Fruit fly (Drosophila melanogaster) whole organism, embryonic: ENCODE data around the gene SpdS.

Experiments used
- Abd-B ChIP-seq: fragments of 200-800 bp; sonication (Bioruptor generic); optimal IDR thresholded peaks from 2 replicates; lab custom pipeline; 2018; ENCODE audit warnings: missing biosample characterization, mild to moderate bottlenecking, missing genetic modification characterization, moderate library complexity
- Atf6 ChIP-seq: fragments of 200-800 bp; sonication (Bioruptor generic); IDR thresholded peaks from 2 replicates; pipeline ENCODE4 v1.3.6; 2022; ENCODE audit warnings: missing biosample characterization, missing genetic modification characterization
- Awh ChIP-seq: fragments of 200-800 bp; sonication (Bioruptor generic); IDR thresholded peaks from 2 replicates; pipeline ENCODE4, ENCODE4 v1.3.6; 2022; ENCODE audit warnings: missing biosample characterization, missing genetic modification characterization
- B-H2 ChIP-seq: fragments of 200-800 bp; sonication (Bioruptor generic); optimal IDR thresholded peaks from 2 replicates; lab custom pipeline; 2018; ENCODE audit warnings: missing biosample characterization, mild to moderate bottlenecking, missing genetic modification characterization
- Bteb2 ChIP-seq: fragments of 200-800 bp; sonication (Bioruptor generic); optimal IDR thresholded peaks from 2 replicates; lab custom pipeline; 2016; ENCODE audit warnings: missing biosample characterization, missing genetic modification characterization
- CG11085 ChIP-seq: fragments of 200-800 bp; sonication (Bioruptor generic); IDR thresholded peaks from 2 replicates; pipeline ENCODE4 v1.3.6; 2022; ENCODE audit warnings: missing biosample characterization, missing genetic modification characterization
- CG13123 ChIP-seq: fragments of 200-800 bp; sonication (Bioruptor generic); optimal IDR thresholded peaks from 2 replicates; lab custom pipeline; 2016; ENCODE audit warnings: missing biosample characterization, missing genetic modification characterization
- CG14441 ChIP-seq: fragments of 200-800 bp; sonication (Bioruptor generic); IDR thresholded peaks from 2 replicates; pipeline ENCODE4 v1.3.6; 2022; ENCODE audit warnings: missing biosample characterization, missing genetic modification characterization
- CG15479 ChIP-seq: fragments of 200-800 bp; sonication (Bioruptor generic); optimal IDR thresholded peaks from 3 replicates; lab custom pipeline; 2019; ENCODE audit warnings: missing biosample characterization, mild to moderate bottlenecking, missing genetic modification characterization, moderate library complexity
- CG16863 ChIP-seq: fragments of 200-800 bp; sonication (Bioruptor generic); optimal IDR thresholded peaks from 3 replicates; lab custom pipeline; 2016; ENCODE audit warnings: missing biosample characterization, missing genetic modification characterization
- CG17361 ChIP-seq: fragments of 200-800 bp; sonication (Bioruptor generic); IDR thresholded peaks from 3 replicates; pipeline ENCODE4 v1.3.6; 2022; ENCODE audit warnings: missing biosample characterization, missing genetic modification characterization
- CG18262 ChIP-seq: fragments of 200-800 bp; optimal IDR thresholded peaks from 3 replicates; lab custom pipeline; 2019; ENCODE audit warnings: missing biosample characterization, mild to moderate bottlenecking, missing genetic modification characterization, moderate library complexity
- CG32532 ChIP-seq: fragments of 200-800 bp; sonication (Bioruptor generic); IDR thresholded peaks from 2 replicates; pipeline ENCODE4 v1.3.6; 2022; ENCODE audit warnings: missing biosample characterization, missing genetic modification characterization
- CG3407 ChIP-seq: fragments of 200-800 bp; sonication (Bioruptor generic); optimal IDR thresholded peaks from 2 replicates; lab custom pipeline; 2018; ENCODE audit warnings: missing biosample characterization, mild to moderate bottlenecking, missing genetic modification characterization
- CG34376 ChIP-seq: fragments of 200-800 bp; sonication (Bioruptor generic); optimal IDR thresholded peaks from 2 replicates; lab custom pipeline; 2018; ENCODE audit warnings: missing biosample characterization, mild to moderate bottlenecking, missing genetic modification characterization
- CG4328 ChIP-seq: fragments of 200-800 bp; sonication (Bioruptor generic); optimal IDR thresholded peaks from 3 replicates; lab custom pipeline; 2017; ENCODE audit warnings: missing biosample characterization, missing genetic modification reagents, missing genetic modification characterization
- CG8388 ChIP-seq: fragments of 200-800 bp; sonication (Bioruptor generic); optimal IDR thresholded peaks from 2 replicates; lab custom pipeline; 2019; ENCODE audit warnings: missing biosample characterization, mild to moderate bottlenecking, missing genetic modification characterization, moderate library complexity
- CG8924 ChIP-seq: fragments of 200-800 bp; optimal IDR thresholded peaks from 3 replicates; lab custom pipeline; 2019; ENCODE audit warnings: missing biosample characterization, mild to moderate bottlenecking, missing genetic modification characterization, moderate library complexity
- CG9437 ChIP-seq: fragments of 200-800 bp; sonication (Bioruptor generic); optimal IDR thresholded peaks from 2 replicates; lab custom pipeline; 2018; ENCODE audit warnings: missing biosample characterization, mild to moderate bottlenecking, missing genetic modification characterization
- D ChIP-seq, 2 experiments: fragments of 200-800 bp in 1 of 2; fragments of >200 bp in 1 of 2; sonication (Bioruptor generic) in 1 of 2; optimal IDR thresholded peaks; 2 replicates in 1 of 2; 3 replicates in 1 of 2; lab custom pipeline; 2017; ENCODE audit warnings: mild to moderate bottlenecking in 1 of 2, missing biosample characterization in 1 of 2, missing genetic modification characterization in 1 of 2, missing genetic modification reagents in 1 of 2
- Dfd ChIP-seq, 2 experiments: fragments of >200 bp; optimal IDR thresholded peaks; 2 replicates each; lab custom pipeline; 2017; ENCODE audit warnings: missing biosample characterization in 2 of 2, missing genetic modification characterization in 2 of 2
- Fer3 ChIP-seq: fragments of 200-800 bp; sonication (Bioruptor generic); optimal IDR thresholded peaks from 2 replicates; lab custom pipeline; 2018; ENCODE audit warnings: missing biosample characterization, mild to moderate bottlenecking, missing genetic modification characterization, moderate library complexity
- GATAe ChIP-seq: fragments of 200-800 bp; sonication (Bioruptor generic); conservative IDR thresholded peaks from 2 replicates; pipeline ENCODE4 v1.3.6; 2022; ENCODE audit warnings: missing biosample characterization, missing genetic modification characterization
- HmgZ ChIP-seq: fragments of 200-800 bp; sonication (Bioruptor generic); optimal IDR thresholded peaks from 2 replicates; lab custom pipeline; 2018; ENCODE audit warnings: missing biosample characterization, mild to moderate bottlenecking, missing genetic modification characterization
- NC2β ChIP-seq: fragments of 200-800 bp; sonication (Bioruptor generic); optimal IDR thresholded peaks from 2 replicates; lab custom pipeline; 2016; ENCODE audit warnings: missing biosample characterization, missing genetic modification characterization
- Oli ChIP-seq: fragments of 200-800 bp; sonication (Bioruptor generic); optimal IDR thresholded peaks from 2 replicates; lab custom pipeline; 2018; ENCODE audit warnings: missing biosample characterization, mild to moderate bottlenecking, missing genetic modification characterization, moderate library complexity
- Ptx1 ChIP-seq: fragments of 200-800 bp; sonication (Bioruptor generic); IDR thresholded peaks from 2 replicates; pipeline ENCODE4 v1.3.6; 2022; ENCODE audit warnings: missing biosample characterization, missing genetic modification characterization
- Spps ChIP-seq: fragments of 200-800 bp; sonication (Bioruptor generic); optimal IDR thresholded peaks from 2 replicates; lab custom pipeline; 2018; ENCODE audit warnings: missing biosample characterization, mild to moderate bottlenecking, missing genetic modification characterization
- Usf ChIP-seq: fragments of 200-800 bp; sonication (Bioruptor generic); optimal IDR thresholded peaks from 2 replicates; lab custom pipeline; 2017; ENCODE audit warnings: missing genotype, missing biosample characterization, missing genetic modification characterization
- Vsx1 ChIP-seq: fragments of 200-800 bp; sonication (Bioruptor generic); optimal IDR thresholded peaks from 2 replicates; lab custom pipeline; 2017; ENCODE audit warnings: missing biosample characterization, mild to moderate bottlenecking, missing genetic modification characterization, missing genetic modification reagents
- ci ChIP-seq: fragments of 200-800 bp; sonication (Bioruptor generic); IDR thresholded peaks from 3 replicates; pipeline ENCODE4 v1.3.6; 2022; ENCODE audit warnings: missing biosample characterization, missing genetic modification characterization
- da ChIP-seq: fragments of 200-800 bp; sonication (Bioruptor generic); optimal IDR thresholded peaks from 2 replicates; lab custom pipeline; 2016; ENCODE audit warnings: missing biosample characterization, missing genetic modification characterization
- dm ChIP-seq: fragments of 200-800 bp; sonication (Bioruptor generic); optimal IDR thresholded peaks from 3 replicates; lab custom pipeline; 2016; ENCODE audit warnings: missing biosample characterization, missing genetic modification characterization
- dmrt11E ChIP-seq: fragments of 200-800 bp; sonication (Bioruptor generic); optimal IDR thresholded peaks from 3 replicates; lab custom pipeline; 2018; ENCODE audit warnings: missing biosample characterization, mild to moderate bottlenecking, missing genetic modification characterization, moderate library complexity
- emc ChIP-seq: fragments of 200-800 bp; sonication (Bioruptor generic); optimal IDR thresholded peaks from 2 replicates; lab custom pipeline; 2016; ENCODE audit warnings: missing biosample characterization, missing genetic modification characterization
- ewg ChIP-seq: fragments of 200-800 bp; sonication (Bioruptor generic); optimal IDR thresholded peaks from 3 replicates; lab custom pipeline; 2017; ENCODE audit warnings: mild to moderate bottlenecking, missing biosample characterization, missing genetic modification reagents, missing genetic modification characterization
- fd96Cb ChIP-seq: fragments of 200-800 bp; sonication (Bioruptor generic); optimal IDR thresholded peaks from 2 replicates; lab custom pipeline; 2018; ENCODE audit warnings: missing biosample characterization, mild to moderate bottlenecking, missing genetic modification characterization, moderate library complexity
- fru ChIP-seq: fragments of >200 bp; optimal IDR thresholded peaks from 2 replicates; lab custom pipeline; 2017
- gt ChIP-seq: fragments of 200-800 bp; sonication (Bioruptor generic); IDR thresholded peaks from 2 replicates; pipeline ENCODE4 v1.3.6; 2022; ENCODE audit warnings: missing biosample characterization, missing genetic modification characterization
- kay ChIP-seq: fragments of 200-800 bp; sonication (Bioruptor generic); optimal IDR thresholded peaks from 2 replicates; lab custom pipeline; 2016; ENCODE audit warnings: missing biosample characterization, missing genetic modification characterization
- klu ChIP-seq: fragments of 200-800 bp; sonication (Bioruptor generic); IDR thresholded peaks from 2 replicates; pipeline ENCODE4 v1.3.6; 2022; ENCODE audit warnings: missing biosample characterization, missing genetic modification characterization
- lmd ChIP-seq: fragments of 200-800 bp; sonication (Bioruptor generic); IDR thresholded peaks from 2 replicates; pipeline ENCODE4 v1.3.6; 2022; ENCODE audit warnings: missing biosample characterization, missing genetic modification characterization
- maf-S ChIP-seq: fragments of 200-800 bp; sonication (Bioruptor generic); optimal IDR thresholded peaks from 2 replicates; lab custom pipeline; 2016; ENCODE audit warnings: missing biosample characterization, missing genetic modification characterization
- nerfin-2 ChIP-seq: fragments of 200-800 bp; sonication (Bioruptor generic); IDR thresholded peaks from 2 replicates; pipeline ENCODE4 v1.3.6; 2022; ENCODE audit warnings: missing biosample characterization, missing genetic modification characterization; ENCODE audit not compliant: partially characterized antibody
- nmo ChIP-seq: fragments of 200-800 bp; sonication (Bioruptor generic); optimal IDR thresholded peaks from 2 replicates; lab custom pipeline; 2018; ENCODE audit warnings: missing biosample characterization, mild to moderate bottlenecking, missing genetic modification characterization, moderate library complexity
- pnt ChIP-seq: fragments of 200-800 bp; sonication (Bioruptor generic); optimal IDR thresholded peaks from 3 replicates; lab custom pipeline; 2016; ENCODE audit warnings: missing biosample characterization, missing genetic modification characterization
- salm ChIP-seq: fragments of 200-800 bp; sonication (Bioruptor generic); optimal IDR thresholded peaks from 2 replicates; lab custom pipeline; 2018; ENCODE audit warnings: missing biosample characterization, mild to moderate bottlenecking, missing genetic modification characterization
- slbo ChIP-seq: fragments of 200-800 bp; sonication (Bioruptor generic); IDR thresholded peaks from 2 replicates; pipeline ENCODE4 v1.3.6; 2022; ENCODE audit warnings: missing biosample characterization, missing genetic modification characterization
- stwl ChIP-seq: fragments of 200-800 bp; sonication (Bioruptor generic); optimal IDR thresholded peaks from 3 replicates; lab custom pipeline; 2018; ENCODE audit warnings: missing biosample characterization, mild to moderate bottlenecking, missing genetic modification characterization, moderate library complexity
- vnd ChIP-seq: fragments of 200-800 bp; sonication (Bioruptor generic); IDR thresholded peaks from 3 replicates; pipeline ENCODE4 v1.3.6; 2022; ENCODE audit warnings: missing biosample characterization, missing genetic modification characterization; ENCODE audit not compliant: partially characterized antibody
- zf30C ChIP-seq: fragments of 200-800 bp; sonication (Bioruptor generic); optimal IDR thresholded peaks from 3 replicates; lab custom pipeline; 2018; ENCODE audit warnings: missing biosample characterization, mild to moderate bottlenecking, missing genetic modification characterization

SpdS gene

dm6 chr3R:9598099-9598498 is 33.3 kb upstream of the SpdS start (continued):
- TF ChIP-seq CG16863 (peak; percentile 59), Ptx1 (GFP tag; lab: Robert Waterston, UW) (peak; percentile 54), GATAe (GFP tag; lab: Robert Waterston, UW) (no peak), CG3407 (peak; percentile 54), CG14441 (GFP tag; lab: Robert Waterston, UW) (peak; percentile 18; the same call in 1 of the 2 replicates), Bteb2 (GFP tag; lab: Kevin White, UChicago) (no peak), gt (no peak), CG15479 (GFP tag; lab: Kevin White, UChicago) (no peak), Dfd (GFP tag; optimal IDR thresholded peaks at IDR 0.05; lab: Kevin White, UChicago) (no peak), NC2β (GFP tag; lab: Kevin White, UChicago) (peak; percentile 40), Fer3 (tag; lab: Kevin White, UChicago) (no peak), fru (no peak), da (GFP tag; lab: Kevin White, UChicago) (no peak), Usf (GFP tag; lab: Kevin White, UChicago) (no peak), Abd-B (GFP tag; lab: Kevin White, UChicago) (peak; percentile 38), D (optimal IDR thresholded peaks at IDR 0.05; lab: Kevin White, UChicago) (no peak), D (GFP tag; optimal IDR thresholded peaks at IDR 0.05; lab: Kevin White, UChicago) (peak; percentile 68), pnt (GFP tag; lab: Kevin White, UChicago) (peak; percentile 56), CG9437 (GFP tag; lab: Kevin White, UChicago) (no peak), emc (GFP tag; lab: Kevin White, UChicago) (no peak), CG18262 (tag; lab: Kevin White, UChicago) (peak; percentile 64), CG11085 (no peak), lmd (peak; percentile 44; the same call in 1 of the 2 replicates), CG4328 (GFP tag; lab: Kevin White, UChicago) (no peak), HmgZ (no peak), dmrt11E (tag; lab: Kevin White, UChicago) (peak; percentile 78), klu (GFP tag; lab: Robert Waterston, UW) (no peak), CG8388 (GFP tag; lab: Kevin White, UChicago) (peak; percentile 66), slbo (peak; percentile 8; the same call in 1 of the 2 replicates), CG32532 (GFP tag; lab: Robert Waterston, UW) (no peak), dm (no peak), Oli (peak; percentile 74), ci (peak; percentile 75; the same call in 2 of the 3 replicates), Vsx1 (GFP tag; lab: Kevin White, UChicago) (no peak), zf30C (GFP tag; lab: Kevin White, UChicago) (peak; percentile 41), maf-S (peak; percentile 9), Atf6 (GFP tag; lab: Robert Waterston, UW) (no peak), fd96Cb (peak; percentile 75), CG34376 (GFP tag; lab: Kevin White, UChicago) (no peak), Spps (peak; percentile 62), CG13123 (GFP tag; lab: Kevin White, UChicago) (no peak), nmo (GFP tag; lab: Kevin White, UChicago) (no peak), B-H2 (GFP tag; lab: Kevin White, UChicago) (no peak), kay (GFP tag; lab: Kevin White, UChicago) (no peak), salm (tag; lab: Kevin White, UChicago) (peak; percentile 43), CG17361 (0 out of 3 replicates have a peak, but pooled peaks have one; percentile 43), CG8924 (tag; lab: Kevin White, UChicago) (peak; percentile 46), nerfin-2 (GFP tag; lab: Robert Waterston, UW) (no peak), stwl (tag; lab: Kevin White, UChicago) (no peak), Awh (GFP tag; lab: Robert Waterston, UW) (no peak), vnd (GFP tag; lab: Robert Waterston, UW) (no peak), ewg (GFP tag; lab: Kevin White, UChicago) (peak; percentile 48)
